Fruit fly (Drosophila melanogaster) whole organism, embryonic: ENCODE measurements around the gene Lamtor3.

ENCODE experiments used
- BtbVII ChIP-seq: fragments of 200-800 bp; sonication (Bioruptor generic); optimal IDR thresholded peaks from 3 replicates; lab custom pipeline; 2017; ENCODE audit warnings: missing biosample characterization, mild to moderate bottlenecking, missing genetic modification characterization
- CG10147 ChIP-seq: fragments of 200-800 bp; sonication (Bioruptor generic); optimal IDR thresholded peaks from 2 replicates; lab custom pipeline; 2019; ENCODE audit warnings: missing biosample characterization, mild to moderate bottlenecking, missing genetic modification characterization, moderate library complexity
- CG10462 ChIP-seq: fragments of 200-800 bp; sonication (Bioruptor generic); optimal IDR thresholded peaks from 2 replicates; lab custom pipeline; 2016; ENCODE audit warnings: missing biosample characterization, missing genetic modification characterization
- CG12236 ChIP-seq: fragments of 200-800 bp; sonication (Bioruptor generic); optimal IDR thresholded peaks from 2 replicates; lab custom pipeline; 2016; ENCODE audit warnings: missing biosample characterization, missing genetic modification characterization
- CG15073 ChIP-seq: fragments of 200-800 bp; sonication (Bioruptor generic); optimal IDR thresholded peaks from 2 replicates; lab custom pipeline; 2016; ENCODE audit warnings: missing biosample characterization, missing genetic modification characterization
- CG15479 ChIP-seq: fragments of 200-800 bp; sonication (Bioruptor generic); optimal IDR thresholded peaks from 3 replicates; lab custom pipeline; 2019; ENCODE audit warnings: missing biosample characterization, mild to moderate bottlenecking, missing genetic modification characterization, moderate library complexity
- CG16863 ChIP-seq: fragments of 200-800 bp; sonication (Bioruptor generic); optimal IDR thresholded peaks from 3 replicates; lab custom pipeline; 2016; ENCODE audit warnings: missing biosample characterization, missing genetic modification characterization
- CG18764 ChIP-seq: fragments of 200-800 bp; sonication (Bioruptor generic); optimal IDR thresholded peaks from 3 replicates; lab custom pipeline; 2016; ENCODE audit warnings: missing biosample characterization, missing genetic modification characterization
- CG31441 ChIP-seq: fragments of 200-800 bp; sonication (Bioruptor generic); IDR thresholded peaks from 2 replicates; pipeline ENCODE4 v1.3.6; 2022; ENCODE audit warnings: missing biosample characterization, missing genetic modification characterization
- CG32772 ChIP-seq: fragments of 200-800 bp; sonication (Bioruptor generic); IDR thresholded peaks from 2 replicates; pipeline ENCODE4 v1.3.6; 2022; ENCODE audit warnings: missing biosample characterization, missing genetic modification characterization
- CG3281 ChIP-seq: fragments of 200-800 bp; sonication (Bioruptor generic); optimal IDR thresholded peaks from 3 replicates; lab custom pipeline; 2017; ENCODE audit warnings: missing biosample characterization, mild to moderate bottlenecking, missing genetic modification characterization
- CG3995 ChIP-seq: fragments of 200-800 bp; sonication (Bioruptor generic); optimal IDR thresholded peaks from 3 replicates; lab custom pipeline; 2016; ENCODE audit warnings: missing biosample characterization, missing genetic modification characterization
- CG4282 ChIP-seq: fragments of 200-800 bp; sonication (Bioruptor generic); optimal IDR thresholded peaks from 2 replicates; lab custom pipeline; 2016; ENCODE audit warnings: missing biosample characterization, missing genetic modification characterization
- CG4404 ChIP-seq: fragments of 200-800 bp; sonication (Bioruptor generic); IDR thresholded peaks from 2 replicates; pipeline ENCODE4 v1.3.6; 2022; ENCODE audit warnings: missing biosample characterization, missing genetic modification characterization
- CG4730 ChIP-seq: fragments of 200-800 bp; sonication (Bioruptor generic); IDR thresholded peaks from 2 replicates; pipeline ENCODE4 v1.3.6; 2022; ENCODE audit warnings: missing biosample characterization, missing genetic modification characterization
- CG4854 ChIP-seq: fragments of 200-800 bp; sonication (Bioruptor generic); optimal IDR thresholded peaks from 2 replicates; lab custom pipeline; 2016; ENCODE audit warnings: missing biosample characterization, missing genetic modification characterization, inconsistent platforms
- CG6765 ChIP-seq: fragments of 200-800 bp; sonication (Bioruptor generic); optimal IDR thresholded peaks from 3 replicates; lab custom pipeline; 2017; ENCODE audit warnings: missing biosample characterization, mild to moderate bottlenecking, missing genetic modification characterization
- CG7928 ChIP-seq: fragments of 200-800 bp; sonication (Bioruptor generic); optimal IDR thresholded peaks from 2 replicates; lab custom pipeline; 2017; ENCODE audit warnings: missing biosample characterization, mild to moderate bottlenecking, missing genetic modification characterization
- CG9817 ChIP-seq: fragments of 200-800 bp; sonication (Bioruptor generic); optimal IDR thresholded peaks from 2 replicates; lab custom pipeline; 2018; ENCODE audit warnings: missing biosample characterization, mild to moderate bottlenecking, missing genetic modification characterization, moderate library complexity
- Dbx ChIP-seq: fragments of 200-800 bp; sonication (Bioruptor generic); IDR thresholded peaks from 3 replicates; pipeline ENCODE4 v1.3.6; 2022; ENCODE audit warnings: missing biosample characterization, missing genetic modification characterization
- Fer2 ChIP-seq: fragments of 200-800 bp; sonication (Bioruptor generic); optimal IDR thresholded peaks from 2 replicates; lab custom pipeline; 2018; ENCODE audit warnings: missing biosample characterization, mild to moderate bottlenecking, missing genetic modification characterization, moderate library complexity
- GATAe ChIP-seq: fragments of 200-800 bp; sonication (Bioruptor generic); conservative IDR thresholded peaks from 2 replicates; pipeline ENCODE4 v1.3.6; 2022; ENCODE audit warnings: missing biosample characterization, missing genetic modification characterization
- Mes4 ChIP-seq: fragments of 200-800 bp; sonication (Bioruptor generic); optimal IDR thresholded peaks from 2 replicates; lab custom pipeline; 2016; ENCODE audit warnings: missing biosample characterization, missing genetic modification characterization
- Nf-YA ChIP-seq: fragments of 200-800 bp; sonication (Bioruptor generic); IDR thresholded peaks from 2 replicates; pipeline ENCODE4 v1.3.6; 2022; ENCODE audit warnings: missing biosample characterization, missing genetic modification characterization
- ara ChIP-seq: fragments of 200-800 bp; sonication (Bioruptor generic); IDR thresholded peaks from 2 replicates; pipeline ENCODE4 v1.3.6; 2022; ENCODE audit warnings: missing biosample characterization, missing genetic modification characterization
- ash1 ChIP-seq: fragments of 200-800 bp; sonication (Bioruptor generic); optimal IDR thresholded peaks from 2 replicates; lab custom pipeline; 2018; ENCODE audit warnings: missing biosample characterization, mild to moderate bottlenecking, missing genetic modification characterization
- bowl ChIP-seq: fragments of 200-800 bp; sonication (Bioruptor generic); IDR thresholded peaks from 2 replicates; pipeline ENCODE4 v1.3.6; 2022; ENCODE audit warnings: missing biosample characterization, missing genetic modification characterization
- btn ChIP-seq: fragments of 200-800 bp; sonication (Bioruptor generic); optimal IDR thresholded peaks from 2 replicates; lab custom pipeline; 2016; ENCODE audit warnings: missing biosample characterization, missing genetic modification characterization
- chif ChIP-seq, 2 experiments: fragments of 200-800 bp; sonication (Bioruptor generic); optimal IDR thresholded peaks; 3 replicates each; lab custom pipeline; 2016; ENCODE audit warnings: missing biosample characterization in 2 of 2, missing genetic modification characterization in 2 of 2
- chn ChIP-seq: fragments of 200-800 bp; sonication (Bioruptor generic); optimal IDR thresholded peaks from 2 replicates; lab custom pipeline; 2016; ENCODE audit warnings: missing biosample characterization, missing genetic modification characterization
- ci ChIP-seq: fragments of 200-800 bp; sonication (Bioruptor generic); IDR thresholded peaks from 3 replicates; pipeline ENCODE4 v1.3.6; 2022; ENCODE audit warnings: missing biosample characterization, missing genetic modification characterization
- crp ChIP-seq, 2 experiments: fragments of 200-800 bp; sonication (Bioruptor generic); optimal IDR thresholded peaks; 2 replicates in 1 of 2; 3 replicates in 1 of 2; lab custom pipeline; 2017; ENCODE audit warnings: missing biosample characterization in 2 of 2, missing genetic modification characterization in 2 of 2, mild to moderate bottlenecking in 1 of 2, moderate library complexity in 1 of 2
- emc ChIP-seq: fragments of 200-800 bp; sonication (Bioruptor generic); optimal IDR thresholded peaks from 2 replicates; lab custom pipeline; 2016; ENCODE audit warnings: missing biosample characterization, missing genetic modification characterization
- exex ChIP-seq: fragments of 200-800 bp; sonication (Bioruptor generic); optimal IDR thresholded peaks from 4 replicates; lab custom pipeline; 2018; ENCODE audit warnings: missing biosample characterization, mild to moderate bottlenecking, missing genetic modification characterization, moderate library complexity
- fd96Cb ChIP-seq: fragments of 200-800 bp; sonication (Bioruptor generic); optimal IDR thresholded peaks from 2 replicates; lab custom pipeline; 2018; ENCODE audit warnings: missing biosample characterization, mild to moderate bottlenecking, missing genetic modification characterization, moderate library complexity
- gcm2 ChIP-seq: fragments of 200-800 bp; sonication (Bioruptor generic); optimal IDR thresholded peaks from 2 replicates; lab custom pipeline; 2016; ENCODE audit warnings: missing biosample characterization, missing genetic modification characterization
- gsb ChIP-seq: fragments of 200-800 bp; sonication (Bioruptor generic); IDR thresholded peaks from 2 replicates; pipeline ENCODE4 v1.3.6; 2022; ENCODE audit warnings: missing biosample characterization, missing genetic modification characterization
- jing ChIP-seq: fragments of 200-800 bp; sonication (Bioruptor generic); optimal IDR thresholded peaks from 2 replicates; lab custom pipeline; 2018; ENCODE audit warnings: missing biosample characterization, mild to moderate bottlenecking, missing genetic modification characterization
- kni ChIP-seq: fragments of 200-800 bp; sonication (Bioruptor generic); optimal IDR thresholded peaks from 3 replicates; lab custom pipeline; 2017; ENCODE audit warnings: mild to moderate bottlenecking, missing biosample characterization, missing genetic modification reagents, missing genetic modification characterization
- lilli ChIP-seq: fragments of 200-800 bp; sonication (Bioruptor generic); optimal IDR thresholded peaks from 3 replicates; lab custom pipeline; 2016; ENCODE audit warnings: missing biosample characterization, missing genetic modification characterization
- mam ChIP-seq: fragments of 200-800 bp; sonication (Bioruptor generic); optimal IDR thresholded peaks from 3 replicates; lab custom pipeline; 2016; ENCODE audit warnings: missing biosample characterization, missing genetic modification characterization
- mirr ChIP-seq: fragments of 200-800 bp; sonication (Bioruptor generic); optimal IDR thresholded peaks from 3 replicates; lab custom pipeline; 2018; ENCODE audit warnings: missing biosample characterization, mild to moderate bottlenecking, missing genetic modification characterization
- pb ChIP-seq: fragments of 200-800 bp; sonication (Bioruptor generic); optimal IDR thresholded peaks from 3 replicates; lab custom pipeline; 2016; ENCODE audit warnings: missing biosample characterization, missing genetic modification characterization
- repo ChIP-seq: fragments of 200-800 bp; sonication (Bioruptor generic); optimal IDR thresholded peaks from 2 replicates; lab custom pipeline; 2016; ENCODE audit warnings: missing biosample characterization, missing genetic modification characterization
- row ChIP-seq: fragments of 200-800 bp; sonication (Bioruptor generic); IDR thresholded peaks from 3 replicates; pipeline ENCODE4 v1.3.6; 2022; ENCODE audit warnings: missing biosample characterization, missing genetic modification characterization
- salm ChIP-seq: fragments of 200-800 bp; sonication (Bioruptor generic); optimal IDR thresholded peaks from 2 replicates; lab custom pipeline; 2018; ENCODE audit warnings: missing biosample characterization, mild to moderate bottlenecking, missing genetic modification characterization
- sens-2 ChIP-seq: fragments of 200-800 bp; sonication (Bioruptor generic); IDR thresholded peaks from 2 replicates; pipeline ENCODE4 v1.3.6; 2022; ENCODE audit warnings: missing biosample characterization, missing genetic modification characterization
- sr ChIP-seq: fragments of 200-800 bp; sonication (Bioruptor generic); IDR thresholded peaks from 3 replicates; pipeline ENCODE4 v1.3.6; 2022; ENCODE audit warnings: missing biosample characterization, missing genetic modification characterization
- trem ChIP-seq: fragments of 200-800 bp; optimal IDR thresholded peaks from 3 replicates; lab custom pipeline; 2019; ENCODE audit warnings: missing biosample characterization, mild to moderate bottlenecking, missing genetic modification characterization, moderate library complexity
- vvl ChIP-seq: fragments of 200-800 bp; sonication (Bioruptor generic); IDR thresholded peaks from 2 replicates; pipeline ENCODE4 v1.3.6; 2022; ENCODE audit warnings: missing biosample characterization, missing genetic modification characterization
- yki ChIP-seq: fragments of >200 bp; optimal IDR thresholded peaks from 3 replicates; lab custom pipeline; 2018

The Lamtor3 gene

DNA sequence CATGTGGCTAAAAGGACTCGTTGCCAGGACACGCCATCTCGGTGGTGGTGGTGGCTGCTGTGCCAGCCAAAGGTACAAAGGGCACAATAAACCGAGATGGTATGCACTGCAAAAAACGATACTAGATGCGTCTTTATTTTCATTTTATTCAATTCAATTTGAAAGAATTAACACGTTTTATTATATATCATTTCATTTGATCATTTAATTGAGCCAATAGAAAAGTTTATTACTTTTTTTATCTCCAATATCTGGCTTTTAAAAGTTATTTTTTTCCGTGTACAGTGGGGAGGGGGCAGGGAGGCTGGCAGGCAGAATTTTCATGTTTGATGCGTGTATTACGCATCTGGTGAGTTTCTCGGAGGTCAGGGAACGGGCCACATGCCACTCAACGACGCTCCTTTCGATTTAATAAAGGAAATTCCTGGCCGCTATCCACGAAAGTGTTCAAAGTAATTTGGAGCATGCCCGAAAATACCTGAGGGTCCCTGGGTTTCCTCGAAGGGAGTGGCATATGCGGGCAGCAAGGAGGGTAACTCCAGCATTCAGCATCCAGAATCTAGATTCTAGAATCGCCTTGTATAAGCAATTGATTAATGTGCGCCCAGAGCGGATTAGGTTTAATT is 33.2 kb downstream of the Lamtor3 start (continued):
- TF ChIP-seq chif (GFP tag; optimal IDR thresholded peaks at IDR 0.05; lab: Kevin White, UChicago) (peak; percentile 67 to 86), kni (GFP tag; lab: Kevin White, UChicago) (peak; percentile 89), salm (tag; lab: Kevin White, UChicago) (peak; percentile 74), GATAe (GFP tag; lab: Robert Waterston, UW) (peak; percentile 39; the same call in 1 of the 2 replicates), Fer2 (tag; lab: Kevin White, UChicago) (peak; percentile 88), CG10147 (GFP tag; lab: Kevin White, UChicago) (peak; percentile 81), Dbx (peak; percentile 74), CG15479 (GFP tag; lab: Kevin White, UChicago) (no peak), gsb (GFP tag; lab: Robert Waterston, UW) (peak; percentile 59; the same call in 1 of the 2 replicates), crp (GFP tag; optimal IDR thresholded peaks at IDR 0.05; lab: Kevin White, UChicago) (peak in 1 of 2 experiments; percentile 36), row (GFP tag; lab: Robert Waterston, UW) (peak; percentile 93), CG7928 (peak; percentile 42), pb (GFP tag; lab: Kevin White, UChicago) (peak; percentile 66), CG31441 (GFP tag; lab: Robert Waterston, UW) (peak; percentile 92), CG10462 (GFP tag; lab: Kevin White, UChicago) (peak; percentile 72), CG15073 (GFP tag; lab: Kevin White, UChicago) (peak; percentile 71), emc (GFP tag; lab: Kevin White, UChicago) (no peak), trem (peak; percentile 90), CG6765 (GFP tag; lab: Kevin White, UChicago) (peak; percentile 84), gcm2 (GFP tag; lab: Kevin White, UChicago) (no peak), CG18764 (peak; percentile 81), CG4282 (peak; percentile 8), CG4854 (no peak), ci (peak; percentile 88), btn (GFP tag; lab: Kevin White, UChicago) (peak; percentile 47), CG12236 (GFP tag; lab: Kevin White, UChicago) (peak; percentile 73), bowl (GFP tag; lab: Robert Waterston, UW) (peak; percentile 64; the same call in 1 of the 2 replicates), jing (peak; percentile 48), repo (GFP tag; lab: Kevin White, UChicago) (peak; percentile 60), sr (GFP tag; lab: Robert Waterston, UW) (0 out of 3 replicates have a peak, but pooled peaks have one; percentile 17), vvl (GFP tag; lab: Robert Waterston, UW) (peak; percentile 93), exex (tag; lab: Kevin White, UChicago) (peak; percentile 67), Mes4 (GFP tag; lab: Kevin White, UChicago) (peak; percentile 79), lilli (GFP tag; lab: Kevin White, UChicago) (peak; percentile 76), CG3995 (GFP tag; lab: Kevin White, UChicago) (no peak), mirr (GFP tag; lab: Kevin White, UChicago) (peak; percentile 50), ara (GFP tag; lab: Robert Waterston, UW) (peak; percentile 88), CG9817 (peak; percentile 85), mam (GFP tag; lab: Kevin White, UChicago) (peak; percentile 67), sens-2 (GFP tag; lab: Robert Waterston, UW) (peak; percentile 79), CG4730 (GFP tag; lab: Robert Waterston, UW) (peak; percentile 85), yki (no peak), BtbVII (GFP tag; lab: Kevin White, UChicago) (peak; percentile 77), CG3281 (GFP tag; lab: Kevin White, UChicago) (peak; percentile 81), CG4404 (GFP tag; lab: Robert Waterston, UW) (peak; percentile 86), ash1 (GFP tag; lab: Kevin White, UChicago) (no peak), CG16863 (peak; percentile 79), chn (peak; percentile 73), fd96Cb (tag; lab: Kevin White, UChicago) (peak; percentile 88), Nf-YA (GFP tag; lab: Robert Waterston, UW) (peak; percentile 84), CG32772 (GFP tag; lab: Robert Waterston, UW) (peak; percentile 87)
